Worm (Caenorhabditis elegans): Measurements from ENCODE around the gene C31C9.9.

DNA sequence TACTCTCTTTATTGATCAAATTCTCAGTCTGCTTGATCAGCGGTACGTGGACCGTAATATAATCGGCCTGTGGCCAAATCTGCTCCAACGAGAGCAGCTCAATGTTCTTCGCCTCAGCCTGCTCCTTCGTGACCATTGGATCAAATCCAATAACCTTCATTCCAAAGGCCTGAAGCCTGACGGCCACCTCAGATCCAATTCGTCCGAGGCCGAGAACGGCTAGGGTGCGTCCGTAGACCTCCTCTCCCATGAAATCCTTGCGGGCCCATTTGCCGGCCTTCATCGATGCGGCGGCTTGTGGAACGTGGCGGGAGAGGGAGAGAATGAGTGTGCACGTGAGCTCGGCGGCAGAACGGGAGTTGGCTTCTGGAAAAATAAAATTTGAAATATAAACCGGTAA lies 17.4 kb upstream of the C31C9.9 start:
- TF ChIP-seq ama-1 (optimal IDR thresholded peaks at IDR 0.05) (no peak), ZK337.2 (GFP tag; IDR thresholded peaks at IDR 0.05) (no peak), unc-39 (tag; optimal IDR thresholded peaks at IDR 0.05) (no peak), dmd-8 (GFP tag; IDR thresholded peaks at IDR 0.05) (no peak), ztf-11 (tag; optimal IDR thresholded peaks at IDR 0.05) (no peak), hif-1 (tag; optimal IDR thresholded peaks at IDR 0.05) (no peak), ceh-82 (tag; optimal IDR thresholded peaks at IDR 0.05) (no peak), nhr-11 (tag; optimal IDR thresholded peaks at IDR 0.05) (no peak), snpc-4 (tag; optimal IDR thresholded peaks at IDR 0.05) (no peak), F49E8.2 (tag; optimal IDR thresholded peaks at IDR 0.05; ENCODE audit: borderline replicate concordance) (no peak), snpc-1.2 (GFP tag; IDR thresholded peaks at IDR 0.05) (no peak), fkh-10 (GFP tag; optimal IDR thresholded peaks at IDR 0.05) (no peak)

All from whole organism, L4 larva.